Worm (Caenorhabditis elegans): Measurements from ENCODE around the gene Y38H6C.21.

DNA sequence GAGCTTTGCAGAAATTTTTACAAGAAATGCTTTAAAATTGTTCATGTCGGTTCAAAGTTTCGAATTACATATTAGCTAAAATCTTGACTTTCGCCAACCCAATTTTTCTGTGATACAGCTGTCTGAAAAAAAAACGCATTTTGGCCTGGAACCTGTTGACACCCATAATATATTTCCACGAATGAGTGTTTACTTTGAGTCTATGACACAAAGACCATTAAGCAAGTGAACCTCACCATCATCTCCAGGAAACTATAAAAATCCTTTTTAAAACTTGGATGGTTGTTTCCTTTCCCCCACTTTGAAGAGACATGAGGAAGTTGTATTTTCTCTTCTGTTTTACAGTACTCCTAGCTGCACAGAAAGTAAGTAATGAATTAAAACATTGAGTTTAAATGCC lies 19.2 kb upstream of the Y38H6C.21 start, which contains the start of gene clec-263:
- TF ChIP-seq unc-62 (GFP tag; optimal IDR thresholded peaks at IDR 0.05): no peak
- TF ChIP-seq nhr-28 (tag; optimal IDR thresholded peaks at IDR 0.05): no peak
